Worm (Caenorhabditis elegans) whole organism, late embryonic: ENCODE measurements around the gene nhr-270.
"Not testable (repeated sequence)": the region's sequence is repeated elsewhere in the genome, so short reads cannot be mapped to it uniquely, and the experiment has no call there.

Experiments
- C08G9.2 ChIP-seq: sonication (generic microtip); optimal IDR thresholded peaks from 2 replicates; lab custom pipeline; 2016; ENCODE audit warnings: mild to moderate bottlenecking, missing genetic modification characterization, moderate library complexity, missing compliant biosample characterization
- F13H6.1 ChIP-seq: sonication (generic microtip); optimal IDR thresholded peaks from 2 replicates; lab custom pipeline; 2016; ENCODE audit warnings: missing genetic modification characterization, missing compliant biosample characterization
- K02D7.2 ChIP-seq: sonication (generic microtip); optimal IDR thresholded peaks from 2 replicates; lab custom pipeline; 2017; ENCODE audit warnings: mild to moderate bottlenecking, missing genetic modification characterization, missing compliant biosample characterization
- K09A11.1 ChIP-seq: sonication (generic microtip); optimal IDR thresholded peaks from 2 replicates; lab custom pipeline; 2017; ENCODE audit warnings: antibody characterized with exemption, mild to moderate bottlenecking, missing genetic modification characterization, missing compliant biosample characterization; ENCODE audit not compliant: insufficient read depth
- T23F11.4 ChIP-seq: fragments of 200-800 bp; sonication (Bioruptor generic); optimal IDR thresholded peaks from 2 replicates; lab custom pipeline; 2018; ENCODE audit warnings: mild to moderate bottlenecking, missing genetic modification characterization, missing compliant biosample characterization
- ama-1 ChIP-seq: fragments of 150-350 bp; optimal IDR thresholded peaks from 2 replicates; lab custom pipeline; 2014
- ceh-14 ChIP-seq: sonication (generic microtip); optimal IDR thresholded peaks from 2 replicates; lab custom pipeline; 2016; ENCODE audit warnings: missing genotype, missing genetic modification characterization, missing compliant biosample characterization
- ceh-18 ChIP-seq: sonication (generic microtip); optimal IDR thresholded peaks from 2 replicates; lab custom pipeline; 2016; ENCODE audit warnings: missing genetic modification characterization, missing compliant biosample characterization
- ceh-19 ChIP-seq: fragments of 200-800 bp; sonication (Bioruptor generic); optimal IDR thresholded peaks from 2 replicates; lab custom pipeline; 2018; ENCODE audit warnings: mild to moderate bottlenecking, missing genetic modification characterization, missing compliant biosample characterization
- ceh-30 ChIP-seq: fragments of 150-350 bp; optimal IDR thresholded peaks from 2 replicates; lab custom pipeline; 2014; ENCODE audit warnings: missing biosample characterization, missing genetic modification characterization
- ceh-34 ChIP-seq: sonication (generic microtip); optimal IDR thresholded peaks from 2 replicates; lab custom pipeline; 2016; ENCODE audit warnings: mild to moderate bottlenecking, missing genetic modification characterization, missing compliant biosample characterization
- ceh-6 ChIP-seq: fragments of 200-800 bp; sonication (Bioruptor generic); optimal IDR thresholded peaks from 2 replicates; lab custom pipeline; 2018; ENCODE audit warnings: mild to moderate bottlenecking, missing genetic modification characterization, missing compliant biosample characterization
- elt-2 ChIP-seq: sonication (generic microtip); optimal IDR thresholded peaks from 2 replicates; lab custom pipeline; 2016; ENCODE audit warnings: missing genetic modification reagents, missing genetic modification characterization, missing compliant biosample characterization
- elt-4 ChIP-seq: sonication (generic microtip); optimal IDR thresholded peaks from 2 replicates; lab custom pipeline; 2016; ENCODE audit warnings: missing genetic modification characterization, missing compliant biosample characterization
- ets-4 ChIP-seq: sonication (generic microtip); optimal IDR thresholded peaks from 2 replicates; lab custom pipeline; 2016; ENCODE audit warnings: missing genetic modification characterization, missing compliant biosample characterization
- fax-1 ChIP-seq: sonication (generic microtip); optimal IDR thresholded peaks from 2 replicates; lab custom pipeline; 2016; ENCODE audit warnings: missing genotype, missing genetic modification characterization, missing compliant biosample characterization
- fkh-10 ChIP-seq: fragments of 150-350 bp; optimal IDR thresholded peaks from 2 replicates; lab custom pipeline; 2014; ENCODE audit warnings: missing biosample characterization, missing genetic modification reagents, missing genetic modification characterization
- gmeb-2 ChIP-seq: sonication (generic microtip); optimal IDR thresholded peaks from 2 replicates; lab custom pipeline; 2016; ENCODE audit warnings: missing genetic modification characterization, inconsistent platforms, missing compliant biosample characterization
- hlh-30 ChIP-seq: sonication (generic microtip); optimal IDR thresholded peaks from 2 replicates; lab custom pipeline; 2017; ENCODE audit warnings: antibody characterized with exemption, missing genetic modification characterization, missing compliant biosample characterization; ENCODE audit not compliant: insufficient read depth
- hlh-6 ChIP-seq: sonication (generic microtip); optimal IDR thresholded peaks from 2 replicates; lab custom pipeline; 2016; ENCODE audit warnings: missing genotype, missing genetic modification characterization, missing compliant biosample characterization
- pag-3 ChIP-seq: sonication (generic microtip); optimal IDR thresholded peaks from 2 replicates; lab custom pipeline; 2016; ENCODE audit warnings: missing compliant biosample characterization, missing genetic modification characterization, borderline replicate concordance
- ref-2 ChIP-seq: sonication (generic microtip); optimal IDR thresholded peaks from 2 replicates; lab custom pipeline; 2016; ENCODE audit warnings: missing genetic modification characterization, missing compliant biosample characterization
- sdc-2 ChIP-seq: sonication (generic microtip); optimal IDR thresholded peaks from 2 replicates; lab custom pipeline; 2016; ENCODE audit warnings: missing genotype, missing genetic modification characterization, missing compliant biosample characterization
- unc-42 ChIP-seq: sonication (generic microtip); optimal IDR thresholded peaks from 2 replicates; lab custom pipeline; 2016; ENCODE audit warnings: missing genotype, missing genetic modification characterization, missing compliant biosample characterization
- zip-5 ChIP-seq: sonication (generic microtip); optimal IDR thresholded peaks from 2 replicates; lab custom pipeline; 2016; ENCODE audit warnings: missing genetic modification characterization, missing compliant biosample characterization
- ztf-16 ChIP-seq: sonication (generic microtip); optimal IDR thresholded peaks from 2 replicates; lab custom pipeline; 2017; ENCODE audit warnings: missing genetic modification characterization, missing compliant biosample characterization

Gene nhr-270

DNA sequence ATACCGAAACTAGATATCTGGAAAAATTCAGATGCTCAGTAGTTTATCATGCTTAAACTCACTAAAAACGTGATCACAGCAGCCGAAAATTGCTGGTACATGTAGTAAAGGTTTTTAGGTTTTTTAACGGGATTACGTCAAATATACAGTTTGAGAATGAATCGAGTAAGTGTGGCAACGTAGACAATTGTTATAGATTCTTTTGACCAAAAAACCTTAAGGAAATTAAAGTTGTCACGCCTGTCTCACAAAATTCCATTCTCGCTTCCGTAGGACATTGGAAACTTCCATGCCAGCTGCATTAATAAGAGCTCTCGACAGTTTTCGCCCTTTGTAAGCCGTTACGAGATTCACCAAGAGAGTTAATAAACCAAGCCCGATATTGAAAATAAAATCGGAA lies 18.4 kb upstream of the nhr-270 start, which contains the start of gene srx-31:
Gene srx-31 (minus strand): TSS at position 101 of the 400 bp plus-strand sequence.
- TF ChIP-seq sdc-2 (tag; lab: Kevin White, UChicago); ceh-30 (tag; lab: Kevin White, UChicago); fax-1: not testable (repeated sequence)

DNA sequence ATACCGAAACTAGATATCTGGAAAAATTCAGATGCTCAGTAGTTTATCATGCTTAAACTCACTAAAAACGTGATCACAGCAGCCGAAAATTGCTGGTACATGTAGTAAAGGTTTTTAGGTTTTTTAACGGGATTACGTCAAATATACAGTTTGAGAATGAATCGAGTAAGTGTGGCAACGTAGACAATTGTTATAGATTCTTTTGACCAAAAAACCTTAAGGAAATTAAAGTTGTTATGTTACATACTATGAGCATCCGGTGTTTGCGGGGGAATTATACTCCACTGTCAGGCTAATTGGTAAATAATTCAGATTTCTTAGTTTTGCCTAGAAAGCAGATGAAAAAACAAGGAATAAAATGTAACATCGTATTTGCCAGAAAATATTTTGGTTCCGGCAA lies 16.1 kb upstream of the nhr-270 start, which contains the start of gene srx-32:
Gene srx-32 (minus strand): TSS at position 101 of the 400 bp plus-strand sequence.
- not testable (repeated sequence) for TF ChIP-seq ets-4 (tag; lab: Kevin White, UChicago); K09A11.1; elt-2
- TF ChIP-seq, all 69 proteins: peak for 0; not testable (repeated sequence) for 69

DNA sequence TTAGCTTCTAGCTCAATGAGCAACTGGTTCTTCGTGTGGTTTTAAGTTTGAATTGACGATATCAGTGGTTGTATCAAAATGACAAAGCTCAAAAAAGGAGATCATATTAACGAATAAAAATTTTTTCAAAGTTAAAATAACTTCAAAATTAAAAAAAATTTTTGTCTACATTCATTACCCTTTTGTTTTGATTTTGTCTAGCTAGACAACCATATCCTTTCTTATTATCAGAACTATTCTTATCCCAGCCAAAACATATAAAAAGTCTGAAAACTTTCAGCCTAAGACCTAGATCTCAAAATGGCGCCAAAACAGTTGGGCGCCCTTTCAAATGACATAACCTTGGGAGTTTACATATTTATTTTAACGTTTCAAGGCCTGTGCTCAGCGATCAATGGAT lies 12.6 kb upstream of the nhr-270 start, which contains the start of gene R13D11.1:
Gene R13D11.1 (plus strand): TSS at position 301 of the 400 bp plus-strand sequence.
- TF ChIP-seq hlh-30 (tag; lab: Kevin White, UChicago) (no peak), C08G9.2 (tag; lab: Kevin White, UChicago) (no peak), elt-4 (tag; lab: Kevin White, UChicago) (no peak), pag-3 (tag; lab: Kevin White, UChicago) (no peak), ceh-6 (GFP tag; lab: Kevin White, UChicago) (no peak), ama-1 (lab: Kevin White, UChicago) (no peak), gmeb-2 (tag; lab: Kevin White, UChicago) (no peak), T23F11.4 (GFP tag; lab: Kevin White, UChicago) (no peak), sdc-2 (tag; lab: Kevin White, UChicago) (no peak), F13H6.1 (tag; lab: Kevin White, UChicago) (no peak)

DNA sequence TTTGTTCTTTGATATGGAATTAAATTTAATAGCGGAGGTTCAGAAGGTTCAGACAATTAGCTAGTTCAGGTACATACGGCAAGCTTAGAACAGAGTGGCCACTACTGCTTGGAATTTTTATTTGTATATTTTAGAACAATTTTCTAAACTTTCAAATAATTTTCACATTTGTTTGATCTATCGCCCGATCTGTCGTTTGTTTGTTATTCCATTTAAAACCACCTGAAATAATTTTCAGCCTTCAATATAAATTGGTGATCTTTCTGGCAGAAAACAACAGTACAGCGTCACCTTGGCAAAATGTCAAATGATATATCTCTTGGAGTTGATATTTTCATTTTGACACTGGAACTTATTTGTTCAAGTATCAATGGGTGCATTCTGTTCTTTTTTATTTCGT lies 10.2 kb upstream of the nhr-270 start, which contains the start of gene R13D11.3:
Gene R13D11.3 (plus strand): TSS at position 301 of the 400 bp plus-strand sequence.
- TF ChIP-seq fkh-10 (GFP tag; lab: Kevin White, UChicago) (no peak), ref-2 (tag; lab: Kevin White, UChicago) (no peak), zip-5 (no peak), ceh-6 (GFP tag; lab: Kevin White, UChicago) (no peak), ceh-19 (GFP tag; lab: Kevin White, UChicago) (no peak), ceh-34 (tag; lab: Kevin White, UChicago) (no peak), ztf-16 (tag; lab: Kevin White, UChicago) (no peak), ceh-18 (no peak), hlh-6 (tag; lab: Kevin White, UChicago) (no peak), elt-2 (no peak), ceh-14 (no peak)

DNA sequence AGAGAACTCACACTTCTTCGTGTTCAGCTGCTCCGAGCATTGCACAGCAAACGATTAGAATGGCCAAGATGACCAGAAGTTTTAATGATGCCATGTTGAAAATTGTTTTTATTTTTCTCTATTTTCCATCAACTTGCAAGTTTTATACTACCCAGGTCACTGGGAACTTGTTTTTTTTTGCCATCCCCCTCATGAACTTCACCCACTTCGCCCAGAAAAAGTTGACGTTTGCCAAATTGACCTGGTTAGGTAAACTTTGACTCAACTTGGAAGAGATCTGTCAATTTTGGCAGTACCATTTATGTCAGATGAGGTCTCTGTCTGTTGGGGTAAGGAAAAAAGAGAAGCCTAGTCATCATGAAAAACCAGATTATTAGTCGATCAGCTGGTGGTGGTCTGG lies 8.6 kb upstream of the nhr-270 start, which contains the start of gene R13D11.10:
Gene R13D11.10 (minus strand): TSS at position 101 of the 400 bp plus-strand sequence.
- no peak for TF ChIP-seq ceh-19 (GFP tag; lab: Kevin White, UChicago)

DNA sequence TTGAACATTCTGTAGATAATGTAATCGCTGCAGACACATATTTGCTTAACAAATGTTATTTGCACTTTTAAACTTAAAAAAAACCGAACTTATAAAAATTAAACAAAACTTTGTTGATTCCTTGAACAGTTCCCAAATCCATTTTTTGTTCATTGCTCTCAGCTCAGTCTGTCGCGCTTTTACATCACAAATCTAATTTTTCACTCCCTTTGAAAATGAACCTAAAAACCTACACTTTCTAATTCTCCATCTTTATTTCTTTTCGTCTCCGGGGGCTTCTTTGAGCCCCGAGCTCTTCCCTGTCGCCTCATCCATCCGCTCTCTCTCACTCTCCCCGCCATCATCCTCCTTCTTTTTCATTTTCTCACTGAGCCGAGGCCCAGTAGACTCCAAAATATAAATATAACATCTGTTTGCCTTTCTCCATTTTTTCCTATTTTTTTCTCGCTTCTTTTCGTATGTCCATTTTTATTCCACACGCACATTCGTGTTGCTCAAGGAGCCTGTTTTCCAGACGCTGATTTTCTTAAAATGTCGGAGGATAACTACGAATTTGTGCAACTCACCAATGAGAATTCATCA lies 5.8 kb upstream of the nhr-270 start, which contains the start of gene R13D11.4:
Gene R13D11.4 (plus strand): TSS at position 532 of the 582 bp plus-strand sequence.
- TF ChIP-seq F13H6.1 (tag; lab: Kevin White, UChicago) (no peak), ceh-6 (GFP tag; lab: Kevin White, UChicago) (no peak), unc-42 (tag; lab: Kevin White, UChicago) (peak; percentile 74)

DNA sequence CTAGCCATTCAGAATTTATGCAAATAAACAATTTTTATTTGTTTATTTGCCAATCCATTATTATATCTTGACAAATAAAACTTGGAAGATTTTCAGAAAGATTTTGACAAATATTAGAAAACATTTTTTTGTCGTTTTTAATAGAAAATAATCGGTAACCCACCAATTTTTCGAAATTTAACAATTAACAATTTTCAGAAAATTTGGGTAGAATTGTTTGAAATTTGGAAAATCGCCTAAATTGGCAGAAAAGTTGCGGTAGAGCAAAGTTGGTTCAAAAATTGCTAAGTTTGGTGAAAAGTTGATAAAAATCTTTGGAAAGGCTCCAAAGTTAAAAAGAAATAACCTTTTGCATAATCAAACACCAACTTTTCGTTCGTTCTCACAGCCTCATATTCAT lies 3.7 kb upstream of the nhr-270 start:
- TF ChIP-seq ceh-14: no peak
- no peak for TF ChIP-seq K02D7.2 (tag; lab: Kevin White, UChicago)
